Fruit fly (Drosophila melanogaster): ENCODE measurements around the gene CG18301.

- no peak for TF ChIP-seq psq (optimal IDR thresholded peaks at IDR 0.05)
- TF ChIP-seq Sin3A (optimal IDR thresholded peaks at IDR 0.05): no peak
- no peak for TF ChIP-seq ttk (optimal IDR thresholded peaks at IDR 0.05)
- no peak for TF ChIP-seq h (optimal IDR thresholded peaks at IDR 0.05)
Observed at dm6 chr2L:10496338-10496737, 35.3 kb upstream of the CG18301 start.

Measured in Kc167 (cell line).